Worm (Caenorhabditis elegans) whole organism, young adult: ENCODE measurements around the gene C31H2.4.

Experiments used
- B0336.3 ChIP-seq: fragments of 200-800 bp; sonication (Bioruptor generic); IDR thresholded peaks from 2 replicates; pipeline ENCODE4 v1.3.6; 2022; ENCODE audit warnings: missing genetic modification characterization, missing compliant biosample characterization
- D2030.7 ChIP-seq: fragments of 200-800 bp; sonication (Bioruptor generic); IDR thresholded peaks from 2 replicates; pipeline ENCODE4 v1.3.6; 2022; ENCODE audit warnings: missing genetic modification reagents, missing genetic modification characterization, missing compliant biosample characterization
- F23B12.7 ChIP-seq: sonication (generic microtip); optimal IDR thresholded peaks from 2 replicates; lab custom pipeline; 2017; ENCODE audit warnings: missing genetic modification characterization, mild to moderate bottlenecking, missing compliant biosample characterization, antibody characterized with exemption, moderate library complexity; ENCODE audit not compliant: insufficient read depth
- F57C9.4 ChIP-seq: sonication (generic microtip); optimal IDR thresholded peaks from 2 replicates; lab custom pipeline; 2017; ENCODE audit warnings: mild to moderate bottlenecking, missing genetic modification characterization, missing compliant biosample characterization
- K12H6.12 ChIP-seq: fragments of 200-800 bp; sonication (Bioruptor generic); optimal IDR thresholded peaks from 2 replicates; lab custom pipeline; 2018; ENCODE audit warnings: mild to moderate bottlenecking, missing genetic modification characterization, missing compliant biosample characterization
- Y53G8AR.9 ChIP-seq: fragments of 200-800 bp; sonication (Bioruptor generic); conservative IDR thresholded peaks from 2 replicates; pipeline ENCODE4 v1.3.6; 2022; ENCODE audit warnings: missing genetic modification reagents, missing genetic modification characterization, missing compliant biosample characterization
- akir-1 ChIP-seq: fragments of 200-800 bp; sonication (Bioruptor generic); optimal IDR thresholded peaks from 2 replicates; lab custom pipeline; 2018; ENCODE audit warnings: mild to moderate bottlenecking, missing genetic modification characterization, moderate library complexity, missing compliant biosample characterization
- aptf-2 ChIP-seq: fragments of 200-800 bp; sonication (Bioruptor generic); conservative IDR thresholded peaks from 2 replicates; pipeline ENCODE4 v1.3.6; 2022; ENCODE audit warnings: missing genetic modification reagents, missing genetic modification characterization, missing compliant biosample characterization
- bed-1 ChIP-seq: fragments of 200-800 bp; sonication (Bioruptor generic); IDR thresholded peaks from 2 replicates; pipeline ENCODE4 v1.3.6; 2022; ENCODE audit warnings: missing genetic modification reagents, missing genetic modification characterization, missing compliant biosample characterization
- bed-2 ChIP-seq: fragments of 200-800 bp; sonication (Bioruptor generic); IDR thresholded peaks from 2 replicates; pipeline ENCODE4 v1.3.6; 2022; ENCODE audit warnings: missing genetic modification reagents, missing genetic modification characterization, missing compliant biosample characterization
- ceh-40 ChIP-seq: fragments of 200-800 bp; sonication (Bioruptor generic); IDR thresholded peaks from 2 replicates; pipeline ENCODE4 v1.3.6; 2022; ENCODE audit warnings: missing genetic modification characterization, missing compliant biosample characterization
- dpff-1 ChIP-seq: sonication (generic microtip); optimal IDR thresholded peaks from 2 replicates; lab custom pipeline; 2017; ENCODE audit warnings: mild to moderate bottlenecking, missing genetic modification characterization, missing compliant biosample characterization
- efl-1 ChIP-seq: fragments of 150-350 bp; optimal IDR thresholded peaks from 2 replicates; lab custom pipeline; 2014; ENCODE audit warnings: missing biosample characterization, missing genetic modification reagents, missing genetic modification characterization
- ekl-4 ChIP-seq: fragments of 200-800 bp; sonication (Bioruptor generic); IDR thresholded peaks from 2 replicates; pipeline ENCODE4 v1.3.6; 2022; ENCODE audit warnings: missing genetic modification reagents, missing genetic modification characterization, missing compliant biosample characterization
- ets-4 ChIP-seq: fragments of 200-800 bp; sonication (Bioruptor generic); optimal IDR thresholded peaks from 2 replicates; lab custom pipeline; 2018; ENCODE audit warnings: mild to moderate bottlenecking, missing genetic modification characterization, missing compliant biosample characterization
- hmg-1.2 ChIP-seq: fragments of 200-800 bp; sonication (Bioruptor generic); IDR thresholded peaks from 2 replicates; pipeline ENCODE4 v1.3.6; 2022; ENCODE audit warnings: missing genetic modification reagents, missing genetic modification characterization, missing compliant biosample characterization
- hmg-20 ChIP-seq: fragments of 200-800 bp; sonication (Bioruptor generic); IDR thresholded peaks from 2 replicates; pipeline ENCODE4 v1.3.6; 2022; ENCODE audit warnings: missing genetic modification reagents, missing genetic modification characterization, missing compliant biosample characterization
- hrde-1 ChIP-seq: sonication (generic microtip); optimal IDR thresholded peaks from 2 replicates; lab custom pipeline; 2016; ENCODE audit warnings: missing genetic modification characterization, mild to moderate bottlenecking, missing compliant biosample characterization, moderate library complexity, missing genotype, missing genetic modification reagents, borderline replicate concordance
- hsf-1 ChIP-seq: fragments of 200-800 bp; sonication (Bioruptor generic); IDR thresholded peaks from 2 replicates; pipeline ENCODE4 v1.3.6; 2022; ENCODE audit warnings: missing genetic modification reagents, missing genetic modification characterization, missing compliant biosample characterization
- let-607 ChIP-seq, 2 experiments: fragments of 200-800 bp in 1 of 2; sonication (Bioruptor generic) in 1 of 2; sonication (generic microtip) in 1 of 2; optimal IDR thresholded peaks; 2 replicates each; lab custom pipeline; 2016 to 2018; ENCODE audit warnings: mild to moderate bottlenecking in 2 of 2, missing compliant biosample characterization in 2 of 2, missing genetic modification characterization in 2 of 2, moderate library complexity in 2 of 2, missing genotype in 1 of 2
- lin-26 ChIP-seq: fragments of 200-800 bp; sonication (Bioruptor generic); IDR thresholded peaks from 2 replicates; pipeline ENCODE4 v1.3.6; 2022; ENCODE audit warnings: missing genetic modification reagents, missing genetic modification characterization, missing compliant biosample characterization
- lir-1 ChIP-seq: fragments of 200-800 bp; sonication (Bioruptor generic); conservative IDR thresholded peaks from 2 replicates; pipeline ENCODE4 v1.3.6; 2022; ENCODE audit warnings: missing genetic modification reagents, missing genetic modification characterization, missing compliant biosample characterization
- madf-3 ChIP-seq: fragments of 200-800 bp; sonication (Bioruptor generic); IDR thresholded peaks from 2 replicates; pipeline ENCODE4 v1.3.6; 2022; ENCODE audit warnings: missing genetic modification reagents, missing genetic modification characterization, missing compliant biosample characterization
- madf-8 ChIP-seq: fragments of 200-800 bp; sonication (Bioruptor generic); conservative IDR thresholded peaks from 2 replicates; pipeline ENCODE4 v1.3.6; 2022; ENCODE audit warnings: missing genetic modification reagents, missing genetic modification characterization, missing compliant biosample characterization
- mel-28 ChIP-seq: sonication (generic microtip); optimal IDR thresholded peaks from 2 replicates; lab custom pipeline; 2016; ENCODE audit warnings: borderline replicate concordance, mild to moderate bottlenecking, missing genetic modification characterization, missing compliant biosample characterization
- nfya-1 ChIP-seq: sonication (generic microtip); optimal IDR thresholded peaks from 2 replicates; lab custom pipeline; 2017; ENCODE audit warnings: antibody characterized with exemption, missing compliant biosample characterization, missing genetic modification characterization, borderline replicate concordance; ENCODE audit not compliant: insufficient read depth
- nfyb-1 ChIP-seq: fragments of 200-800 bp; sonication (Bioruptor generic); IDR thresholded peaks from 2 replicates; pipeline ENCODE4 v1.3.6; 2022; ENCODE audit warnings: missing genetic modification reagents, missing genetic modification characterization, missing compliant biosample characterization
- nhr-80 ChIP-seq: sonication (generic microtip); optimal IDR thresholded peaks from 2 replicates; lab custom pipeline; 2016; ENCODE audit warnings: missing genetic modification characterization, missing compliant biosample characterization
- snpc-1.1 ChIP-seq: sonication (generic microtip); optimal IDR thresholded peaks from 2 replicates; lab custom pipeline; 2017; ENCODE audit warnings: missing genetic modification characterization, mild to moderate bottlenecking, missing compliant biosample characterization, antibody characterized with exemption, moderate library complexity, missing genotype, missing genetic modification reagents; ENCODE audit not compliant: insufficient read depth
- snpc-3.4 ChIP-seq: sonication (generic microtip); optimal IDR thresholded peaks from 2 replicates; lab custom pipeline; 2017; ENCODE audit warnings: missing genetic modification characterization, mild to moderate bottlenecking, missing compliant biosample characterization, antibody characterized with exemption, moderate library complexity, missing genotype, missing genetic modification reagents
- ztf-18 ChIP-seq: sonication (generic microtip); optimal IDR thresholded peaks from 2 replicates; lab custom pipeline; 2016; ENCODE audit warnings: missing genotype, mild to moderate bottlenecking, missing genetic modification characterization, missing compliant biosample characterization
- ztf-25 ChIP-seq: fragments of 200-800 bp; sonication (Bioruptor generic); IDR thresholded peaks from 2 replicates; pipeline ENCODE4 v1.3.6; 2022; ENCODE audit warnings: missing genetic modification reagents, missing genetic modification characterization, missing compliant biosample characterization
- ztf-26 ChIP-seq: sonication (generic microtip); optimal IDR thresholded peaks from 2 replicates; lab custom pipeline; 2017; ENCODE audit warnings: missing genetic modification characterization, missing compliant biosample characterization

The C31H2.4 gene

ce11 chrX:5183931-5184330, 24.5 kb upstream of the C31H2.4 start, which contains the start of gene T03G11.9:
Gene T03G11.9 (plus strand): TSS chrX:5184231.
- TF ChIP-seq hsf-1 (GFP tag; lab: Robert Waterston, UW) (no peak), K12H6.12 (tag; lab: Kevin White, UChicago) (no peak), lin-26 (GFP tag; lab: Robert Waterston, UW) (no peak), nhr-80 (no peak), hmg-1.2 (no peak), ets-4 (GFP tag; lab: Kevin White, UChicago) (no peak)

- TF ChIP-seq ceh-40 (GFP tag; lab: Robert Waterston, UW) (no peak), dpff-1 (tag; lab: Kevin White, UChicago) (no peak), F57C9.4 (tag; lab: Kevin White, UChicago) (no peak), nhr-80 (no peak), B0336.3 (GFP tag; lab: Robert Waterston, UW) (no peak), efl-1 (no peak), lir-1 (GFP tag; lab: Robert Waterston, UW) (no peak), ztf-25 (no peak), hmg-20 (no peak), ztf-18 (tag; lab: Kevin White, UChicago) (no peak), madf-3 (GFP tag; lab: Robert Waterston, UW) (no peak), akir-1 (GFP tag; lab: Kevin White, UChicago) (no peak), Y53G8AR.9 (GFP tag; lab: Robert Waterston, UW) (no peak)
Measured at ce11 chrX:5179874-5180273, 20.4 kb upstream of the C31H2.4 start, which contains the start of gene sru-48. Gene sru-48 (plus strand): TSS chrX:5180174.

ce11 chrX:5179050-5179449, 19.6 kb upstream of the C31H2.4 start, which contains the start of gene metl-9:
Gene metl-9 (minus strand): TSS chrX:5179150.
- no peak for TF ChIP-seq F57C9.4 (tag; lab: Kevin White, UChicago)
- TF ChIP-seq madf-8 (GFP tag; lab: Robert Waterston, UW) = peak; percentile 32; the same call in 1 of the 2 replicates
- TF ChIP-seq efl-1 = peak; percentile 28
- no peak for TF ChIP-seq mel-28 (tag; lab: Kevin White, UChicago)

ce11 chrX:5174256-5174655, 14.8 kb upstream of the C31H2.4 start, which contains the start of gene zchc-1A:
Gene zchc-1A (plus strand): TSS chrX:5174369.
- TF ChIP-seq bed-1 (GFP tag; lab: Robert Waterston, UW) = no peak
- no peak for TF ChIP-seq snpc-1.1
- no peak for TF ChIP-seq snpc-3.4
- no peak for TF ChIP-seq aptf-2 (GFP tag; lab: Robert Waterston, UW)

- TF ChIP-seq let-607 (tag; optimal IDR thresholded peaks at IDR 0.05; lab: Kevin White, UChicago) (no peak), nfyb-1 (GFP tag; lab: Robert Waterston, UW) (no peak), F23B12.7 (no peak), bed-2 (no peak), ekl-4 (GFP tag; lab: Robert Waterston, UW) (no peak), madf-8 (GFP tag; lab: Robert Waterston, UW) (no peak), hrde-1 (tag; lab: Kevin White, UChicago) (no peak), ztf-25 (no peak), nfya-1 (tag; lab: Kevin White, UChicago) (no peak), ceh-40 (GFP tag; lab: Robert Waterston, UW) (no peak), ztf-26 (tag; lab: Kevin White, UChicago) (no peak), D2030.7 (GFP tag; lab: Robert Waterston, UW) (no peak)
Measured at ce11 chrX:5171085-5171484, 11.6 kb upstream of the C31H2.4 start, which contains the start of gene T03G11.10. Gene T03G11.10 (minus strand): TSS chrX:5171185.
